Fruit fly (Drosophila melanogaster) whole organism, embryonic: ENCODE results near the gene CG46523.

Source experiments
- Adf1 ChIP-seq: fragments of 200-800 bp; sonication (Bioruptor generic); IDR thresholded peaks from 2 replicates; pipeline ENCODE4 v1.3.6; 2022; ENCODE audit warnings: missing biosample characterization, missing genetic modification characterization
- Atf-2 ChIP-seq: fragments of 200-800 bp; sonication (Bioruptor generic); optimal IDR thresholded peaks from 2 replicates; lab custom pipeline; 2016; ENCODE audit warnings: missing biosample characterization, missing genetic modification characterization
- BtbVII ChIP-seq: fragments of 200-800 bp; sonication (Bioruptor generic); optimal IDR thresholded peaks from 3 replicates; lab custom pipeline; 2017; ENCODE audit warnings: missing biosample characterization, mild to moderate bottlenecking, missing genetic modification characterization
- CG10565 ChIP-seq: fragments of 200-800 bp; sonication (Bioruptor generic); optimal IDR thresholded peaks from 3 replicates; lab custom pipeline; 2016; ENCODE audit warnings: missing biosample characterization, mild to moderate bottlenecking, missing genetic modification characterization
- CG10654 ChIP-seq: fragments of 200-800 bp; sonication (Bioruptor generic); optimal IDR thresholded peaks from 2 replicates; lab custom pipeline; 2016; ENCODE audit warnings: missing biosample characterization, missing genetic modification characterization
- CG11398 ChIP-seq: fragments of 200-800 bp; sonication (Bioruptor generic); optimal IDR thresholded peaks from 2 replicates; lab custom pipeline; 2016; ENCODE audit warnings: missing biosample characterization, missing genetic modification characterization
- CG12299 ChIP-seq: fragments of 200-800 bp; sonication (Bioruptor generic); optimal IDR thresholded peaks from 2 replicates; lab custom pipeline; 2018; ENCODE audit warnings: missing biosample characterization, mild to moderate bottlenecking, missing genetic modification characterization
- CG12659 ChIP-seq: fragments of 200-800 bp; sonication (Bioruptor generic); optimal IDR thresholded peaks from 3 replicates; lab custom pipeline; 2017; ENCODE audit warnings: mild to moderate bottlenecking, missing biosample characterization, missing genetic modification reagents, missing genetic modification characterization
- CG15011 ChIP-seq: fragments of 200-800 bp; sonication (Bioruptor generic); optimal IDR thresholded peaks from 3 replicates; lab custom pipeline; 2018; ENCODE audit warnings: missing biosample characterization, mild to moderate bottlenecking, missing genetic modification characterization
- CG15601 ChIP-seq: fragments of 200-800 bp; sonication (Bioruptor generic); optimal IDR thresholded peaks from 3 replicates; lab custom pipeline; 2019; ENCODE audit warnings: missing biosample characterization, mild to moderate bottlenecking, missing genetic modification characterization, moderate library complexity
- CG18476 ChIP-seq: fragments of 200-800 bp; sonication (Bioruptor generic); optimal IDR thresholded peaks from 2 replicates; lab custom pipeline; 2016; ENCODE audit warnings: missing biosample characterization, mild to moderate bottlenecking, missing genetic modification characterization
- CG2678 ChIP-seq: fragments of 200-800 bp; sonication (Bioruptor generic); optimal IDR thresholded peaks from 3 replicates; lab custom pipeline; 2019; ENCODE audit warnings: missing biosample characterization, mild to moderate bottlenecking, missing genetic modification characterization, moderate library complexity
- CG3065 ChIP-seq: fragments of 200-800 bp; sonication (Bioruptor generic); optimal IDR thresholded peaks from 2 replicates; lab custom pipeline; 2016; ENCODE audit warnings: missing biosample characterization, missing genetic modification characterization
- CG31224 ChIP-seq: fragments of 200-800 bp; sonication (Bioruptor generic); IDR thresholded peaks from 2 replicates; pipeline ENCODE4 v1.3.6; 2022; ENCODE audit warnings: missing biosample characterization, missing genetic modification characterization
- CG31441 ChIP-seq: fragments of 200-800 bp; sonication (Bioruptor generic); IDR thresholded peaks from 2 replicates; pipeline ENCODE4 v1.3.6; 2022; ENCODE audit warnings: missing biosample characterization, missing genetic modification characterization
- CG3163 ChIP-seq: fragments of 200-800 bp; sonication (Bioruptor generic); optimal IDR thresholded peaks from 3 replicates; lab custom pipeline; 2016; ENCODE audit warnings: missing biosample characterization, missing genetic modification characterization
- CG33213 ChIP-seq: fragments of 200-800 bp; sonication (Bioruptor generic); optimal IDR thresholded peaks from 3 replicates; lab custom pipeline; 2016; ENCODE audit warnings: missing biosample characterization, missing genetic modification characterization
- CG33557 ChIP-seq: fragments of 200-800 bp; sonication (Bioruptor generic); optimal IDR thresholded peaks from 2 replicates; lab custom pipeline; 2019; ENCODE audit warnings: missing biosample characterization, mild to moderate bottlenecking, missing genetic modification characterization, moderate library complexity
- CG3995 ChIP-seq: fragments of 200-800 bp; sonication (Bioruptor generic); optimal IDR thresholded peaks from 3 replicates; lab custom pipeline; 2016; ENCODE audit warnings: missing biosample characterization, missing genetic modification characterization
- CG42726 ChIP-seq: fragments of 200-800 bp; sonication (Bioruptor generic); IDR thresholded peaks from 2 replicates; pipeline ENCODE4 v1.3.6; 2022; ENCODE audit warnings: missing biosample characterization, missing genetic modification characterization; ENCODE audit not compliant: partially characterized antibody
- CG6175 ChIP-seq: fragments of 200-800 bp; sonication (Bioruptor generic); IDR thresholded peaks from 3 replicates; pipeline ENCODE4 v1.3.6; 2022; ENCODE audit warnings: missing biosample characterization, missing genetic modification characterization
- CG8478 ChIP-seq: fragments of >200 bp; optimal IDR thresholded peaks from 2 replicates; lab custom pipeline; 2018
- Chrac-16 ChIP-seq: fragments of 200-800 bp; sonication (Bioruptor generic); optimal IDR thresholded peaks from 3 replicates; lab custom pipeline; 2016; ENCODE audit warnings: missing biosample characterization, missing genetic modification characterization
- CkIIα-i1 ChIP-seq: fragments of 200-800 bp; sonication (Bioruptor generic); IDR thresholded peaks from 2 replicates; pipeline ENCODE4 v1.3.6; 2022; ENCODE audit warnings: missing biosample characterization, missing genetic modification characterization
- Deaf1 ChIP-seq: fragments of 200-800 bp; optimal IDR thresholded peaks from 3 replicates; lab custom pipeline; 2019; ENCODE audit warnings: missing biosample characterization, mild to moderate bottlenecking, missing genetic modification characterization, moderate library complexity
- E2f2 ChIP-seq: fragments of 200-800 bp; sonication (Bioruptor generic); IDR thresholded peaks from 2 replicates; pipeline ENCODE4 v1.3.6; 2022; ENCODE audit warnings: missing biosample characterization, missing genetic modification characterization
- H15 ChIP-seq: fragments of 200-800 bp; sonication (Bioruptor generic); IDR thresholded peaks from 3 replicates; pipeline ENCODE4 v1.3.6; 2022; ENCODE audit warnings: missing biosample characterization, missing genetic modification characterization
- Lhr ChIP-seq: fragments of 200-800 bp; sonication (Bioruptor generic); optimal IDR thresholded peaks from 3 replicates; lab custom pipeline; 2017; ENCODE audit warnings: mild to moderate bottlenecking, missing biosample characterization, missing genetic modification reagents, missing genetic modification characterization
- Meics ChIP-seq: fragments of 200-800 bp; sonication (Bioruptor generic); optimal IDR thresholded peaks from 2 replicates; lab custom pipeline; 2017; ENCODE audit warnings: missing biosample characterization, mild to moderate bottlenecking, missing genetic modification characterization
- NFAT ChIP-seq: fragments of 200-800 bp; sonication (Bioruptor generic); IDR thresholded peaks from 2 replicates; pipeline ENCODE4 v1.3.6; 2022; ENCODE audit warnings: missing biosample characterization, missing genetic modification characterization
- Rx ChIP-seq: fragments of 200-800 bp; sonication (Bioruptor generic); IDR thresholded peaks from 2 replicates; pipeline ENCODE4 v1.3.6; 2022; ENCODE audit warnings: missing biosample characterization, missing genetic modification characterization
- Scr ChIP-seq: fragments of 200-800 bp; sonication (Bioruptor generic); IDR thresholded peaks from 2 replicates; pipeline ENCODE4 v1.3.6; 2022; ENCODE audit warnings: missing biosample characterization, missing genetic modification characterization; ENCODE audit not compliant: partially characterized antibody
- Spps ChIP-seq: fragments of 200-800 bp; sonication (Bioruptor generic); optimal IDR thresholded peaks from 2 replicates; lab custom pipeline; 2018; ENCODE audit warnings: missing biosample characterization, mild to moderate bottlenecking, missing genetic modification characterization
- bsh ChIP-seq, 2 experiments: fragments of 200-800 bp; sonication (Bioruptor generic); optimal IDR thresholded peaks; 2 replicates each; lab custom pipeline; 2017 to 2018; ENCODE audit warnings: mild to moderate bottlenecking in 2 of 2, missing biosample characterization in 2 of 2, missing genetic modification characterization in 2 of 2, moderate library complexity in 1 of 2
- cad ChIP-seq: fragments of >200 bp; optimal IDR thresholded peaks from 2 replicates; lab custom pipeline; 2017; ENCODE audit warnings: missing biosample characterization, missing genetic modification characterization
- chif ChIP-seq, 2 experiments: fragments of 200-800 bp; sonication (Bioruptor generic); optimal IDR thresholded peaks; 3 replicates each; lab custom pipeline; 2016; ENCODE audit warnings: missing biosample characterization in 2 of 2, missing genetic modification characterization in 2 of 2
- dm ChIP-seq: fragments of 200-800 bp; sonication (Bioruptor generic); optimal IDR thresholded peaks from 3 replicates; lab custom pipeline; 2016; ENCODE audit warnings: missing biosample characterization, missing genetic modification characterization
- emc ChIP-seq: fragments of 200-800 bp; sonication (Bioruptor generic); optimal IDR thresholded peaks from 2 replicates; lab custom pipeline; 2016; ENCODE audit warnings: missing biosample characterization, missing genetic modification characterization
- esg ChIP-seq: fragments of 200-800 bp; sonication (Bioruptor generic); conservative IDR thresholded peaks from 2 replicates; pipeline ENCODE4 v1.3.6; 2022; ENCODE audit warnings: missing biosample characterization, missing genetic modification characterization
- fd96Cb ChIP-seq: fragments of 200-800 bp; sonication (Bioruptor generic); optimal IDR thresholded peaks from 2 replicates; lab custom pipeline; 2018; ENCODE audit warnings: missing biosample characterization, mild to moderate bottlenecking, missing genetic modification characterization, moderate library complexity
- gcm2 ChIP-seq: fragments of 200-800 bp; sonication (Bioruptor generic); optimal IDR thresholded peaks from 2 replicates; lab custom pipeline; 2016; ENCODE audit warnings: missing biosample characterization, missing genetic modification characterization
- gsb-n ChIP-seq: fragments of 200-800 bp; sonication (Bioruptor generic); optimal IDR thresholded peaks from 3 replicates; lab custom pipeline; 2018; ENCODE audit warnings: missing biosample characterization, mild to moderate bottlenecking, missing genetic modification characterization
- gt ChIP-seq: fragments of 200-800 bp; sonication (Bioruptor generic); IDR thresholded peaks from 2 replicates; pipeline ENCODE4 v1.3.6; 2022; ENCODE audit warnings: missing biosample characterization, missing genetic modification characterization
- kay ChIP-seq: fragments of 200-800 bp; sonication (Bioruptor generic); optimal IDR thresholded peaks from 2 replicates; lab custom pipeline; 2016; ENCODE audit warnings: missing biosample characterization, missing genetic modification characterization
- lab ChIP-seq: fragments of 200-800 bp; sonication (Bioruptor generic); optimal IDR thresholded peaks from 3 replicates; lab custom pipeline; 2017; ENCODE audit warnings: missing biosample characterization, missing genetic modification characterization, mild to moderate bottlenecking, moderate library complexity, missing genetic modification reagents
- lmd ChIP-seq: fragments of 200-800 bp; sonication (Bioruptor generic); IDR thresholded peaks from 2 replicates; pipeline ENCODE4 v1.3.6; 2022; ENCODE audit warnings: missing biosample characterization, missing genetic modification characterization
- p53 ChIP-seq: fragments of 200-800 bp; sonication (Bioruptor generic); optimal IDR thresholded peaks from 2 replicates; lab custom pipeline; 2016; ENCODE audit warnings: missing biosample characterization, missing genetic modification characterization
- sug ChIP-seq: fragments of 200-800 bp; optimal IDR thresholded peaks from 2 replicates; lab custom pipeline; 2019; ENCODE audit warnings: missing biosample characterization, mild to moderate bottlenecking, missing genetic modification characterization, moderate library complexity
- vvl ChIP-seq: fragments of 200-800 bp; sonication (Bioruptor generic); IDR thresholded peaks from 2 replicates; pipeline ENCODE4 v1.3.6; 2022; ENCODE audit warnings: missing biosample characterization, missing genetic modification characterization
- zfh1 ChIP-seq: fragments of 200-800 bp; sonication (Bioruptor generic); IDR thresholded peaks from 3 replicates; pipeline ENCODE4 v1.3.6; 2022; ENCODE audit warnings: missing biosample characterization, missing genetic modification characterization

CG46523 gene

DNA sequence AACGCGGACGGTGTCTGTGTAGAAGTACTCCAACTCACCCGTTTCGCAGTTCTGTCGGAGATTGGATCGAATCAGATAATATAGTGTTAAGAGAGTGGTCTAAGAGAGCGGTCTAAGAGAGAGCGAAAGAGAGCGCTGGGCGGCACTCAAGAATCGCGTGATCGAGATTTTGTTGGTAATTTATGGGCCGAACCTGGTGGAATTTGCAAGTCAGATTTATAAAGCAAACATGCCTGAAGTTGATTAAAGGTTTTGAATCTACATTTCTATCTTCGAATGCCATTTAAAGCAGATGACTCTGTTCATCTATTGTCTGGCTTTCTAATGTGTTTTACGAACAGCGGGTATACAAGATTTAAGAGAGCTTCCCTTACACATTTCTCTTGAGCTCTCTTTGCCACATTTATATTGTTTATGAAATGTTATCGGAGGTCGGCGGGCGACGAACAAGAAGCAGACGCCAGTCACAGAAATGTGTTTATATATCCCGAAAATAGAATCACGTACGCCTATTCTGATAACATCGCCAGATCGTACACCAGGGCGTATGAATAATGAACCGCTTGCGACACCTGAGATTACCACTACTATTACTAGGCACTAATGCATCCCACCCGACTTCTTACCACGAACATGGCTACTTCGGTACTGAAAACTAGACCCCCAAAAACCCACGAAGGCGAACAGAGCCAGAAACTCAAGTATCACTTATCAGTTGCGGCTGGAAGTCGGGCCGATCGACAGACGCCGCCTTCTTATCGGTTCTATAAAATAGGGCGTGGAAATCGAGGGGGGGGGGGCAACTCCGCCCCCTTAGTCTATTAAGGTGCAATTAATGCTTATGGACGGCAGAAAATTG lies 28.8 kb upstream of the CG46523 start (continued):
- TF ChIP-seq gcm2 (no peak), p53 (GFP tag; lab: Kevin White, UChicago) (no peak), CG3163 (peak; percentile 97), dm (no peak), CG10565 (GFP tag; lab: Kevin White, UChicago) (no peak), E2f2 (GFP tag; lab: Robert Waterston, UW) (no peak), CkIIα-i1 (GFP tag; lab: Robert Waterston, UW) (no peak), CG42726 (GFP tag; lab: Robert Waterston, UW) (no peak), H15 (no peak), CG31224 (0 out of 2 replicates have a peak, but pooled peaks have one; percentile 14), bsh (GFP tag; optimal IDR thresholded peaks at IDR 0.05; lab: Kevin White, UChicago) (peak in 1 of 2 experiments; percentile 5), CG15011 (GFP tag; lab: Kevin White, UChicago) (no peak), CG15601 (no peak), CG33557 (no peak), fd96Cb (tag; lab: Kevin White, UChicago) (no peak), cad (GFP tag; lab: Kevin White, UChicago) (no peak), CG12659 (GFP tag; lab: Kevin White, UChicago) (no peak), Spps (no peak), gsb-n (tag; lab: Kevin White, UChicago) (no peak), esg (GFP tag; lab: Robert Waterston, UW) (no peak), emc (GFP tag; lab: Kevin White, UChicago) (no peak), Chrac-16 (GFP tag; lab: Kevin White, UChicago) (no peak), CG8478 (no peak), Atf-2 (no peak), CG2678 (tag; lab: Kevin White, UChicago) (no peak), Adf1 (GFP tag; lab: Robert Waterston, UW) (peak; percentile 9; the same call in 1 of the 2 replicates), CG3065 (GFP tag; lab: Kevin White, UChicago) (no peak), CG18476 (no peak), Meics (GFP tag; lab: Kevin White, UChicago) (no peak), zfh1 (GFP tag; lab: Robert Waterston, UW) (no peak), CG6175 (no peak), lab (peak; percentile 51), chif (GFP tag; optimal IDR thresholded peaks at IDR 0.05; lab: Kevin White, UChicago) (no peak), Scr (GFP tag; lab: Robert Waterston, UW) (0 out of 2 replicates have a peak, but pooled peaks have one; percentile 22), CG11398 (GFP tag; lab: Kevin White, UChicago) (no peak), BtbVII (GFP tag; lab: Kevin White, UChicago) (peak; percentile 63), NFAT (no peak), Lhr (GFP tag; lab: Kevin White, UChicago) (no peak), CG10654 (GFP tag; lab: Kevin White, UChicago) (no peak), sug (tag; lab: Kevin White, UChicago) (peak; percentile 94), lmd (GFP tag; lab: Robert Waterston, UW) (no peak), CG31441 (GFP tag; lab: Robert Waterston, UW) (no peak), CG3995 (GFP tag; lab: Kevin White, UChicago) (no peak), vvl (GFP tag; lab: Robert Waterston, UW) (peak; percentile 54; the same call in 1 of the 2 replicates), Rx (GFP tag; lab: Robert Waterston, UW) (no peak), kay (GFP tag; lab: Kevin White, UChicago) (no peak), CG12299 (no peak), Deaf1 (tag; lab: Kevin White, UChicago) (peak; percentile 93), CG33213 (no peak), gt (GFP tag; lab: Robert Waterston, UW) (no peak)
